Worm (Caenorhabditis elegans) whole organism, mixed stage, embryonic: ENCODE measurements around the gene fbxb-107.
A peak's percentile ranks its signal among the peaks of the same experiment; 100 is the strongest.

ENCODE experiments used
- ceh-43 ChIP-seq: fragments of 200-800 bp; sonication (Bioruptor generic); optimal IDR thresholded peaks from 2 replicates; lab custom pipeline; 2018; ENCODE audit warnings: mild to moderate bottlenecking, missing genetic modification characterization, moderate library complexity, missing compliant biosample characterization
- drap-1 ChIP-seq: fragments of 200-800 bp; sonication (Bioruptor generic); optimal IDR thresholded peaks from 3 replicates; lab custom pipeline; 2018; ENCODE audit warnings: mild to moderate bottlenecking, missing genetic modification characterization, missing compliant biosample characterization
- ham-2 ChIP-seq: fragments of 200-800 bp; sonication (Bioruptor generic); optimal IDR thresholded peaks from 2 replicates; lab custom pipeline; 2018; ENCODE audit warnings: mild to moderate bottlenecking, missing genetic modification characterization, missing compliant biosample characterization
- lin-13 ChIP-seq: fragments of 150-350 bp; optimal IDR thresholded peaks from 2 replicates; lab custom pipeline; 2014; ENCODE audit warnings: missing biosample characterization, missing genetic modification characterization
- nhr-12 ChIP-seq: fragments of 150-350 bp; optimal IDR thresholded peaks from 2 replicates; lab custom pipeline; 2014; ENCODE audit warnings: missing biosample characterization, missing genetic modification characterization
- nhr-237 ChIP-seq: fragments of 150-350 bp; optimal IDR thresholded peaks from 2 replicates; lab custom pipeline; 2014; ENCODE audit warnings: missing biosample characterization, missing genetic modification characterization
- nhr-76 ChIP-seq: sonication (generic microtip); optimal IDR thresholded peaks from 2 replicates; lab custom pipeline; 2017; ENCODE audit warnings: missing biosample characterization, missing genetic modification characterization
- pha-4 ChIP-seq: fragments of 150-350 bp; optimal IDR thresholded peaks from 2 replicates; lab custom pipeline; 2018; ENCODE audit warnings: missing biosample characterization, missing genetic modification reagents, missing genetic modification characterization
- snpc-4 ChIP-seq: fragments of 150-350 bp; optimal IDR thresholded peaks from 2 replicates; lab custom pipeline; 2014; ENCODE audit warnings: missing biosample characterization, missing genetic modification characterization
- tbx-8 ChIP-seq: fragments of 200-800 bp; sonication (Bioruptor generic); optimal IDR thresholded peaks from 2 replicates; lab custom pipeline; 2018; ENCODE audit warnings: mild to moderate bottlenecking, missing genetic modification characterization, moderate library complexity, missing compliant biosample characterization
- unc-39 ChIP-seq: fragments of 150-350 bp; optimal IDR thresholded peaks from 2 replicates; lab custom pipeline; 2014; ENCODE audit warnings: missing biosample characterization, missing genetic modification characterization
- unc-62 ChIP-seq: fragments of 150-350 bp; optimal IDR thresholded peaks from 2 replicates; lab custom pipeline; 2014; ENCODE audit warnings: missing biosample characterization, missing genetic modification reagents, missing genetic modification characterization
- zip-8 ChIP-seq: fragments of 150-350 bp; optimal IDR thresholded peaks from 2 replicates; lab custom pipeline; 2014; ENCODE audit warnings: missing biosample characterization, missing genetic modification characterization
- ztf-11 ChIP-seq: fragments of 150-350 bp; optimal IDR thresholded peaks from 2 replicates; lab custom pipeline; 2014; ENCODE audit warnings: missing biosample characterization, missing genetic modification characterization

ce11 chrII:2747956-2748621 lies 10.5 kb upstream of the fbxb-107 start:
- peak; percentile 73 for TF ChIP-seq unc-62
- TF ChIP-seq ceh-43 (GFP tag; lab: Kevin White, UChicago) = no peak
- no peak for TF ChIP-seq nhr-12
- no peak for TF ChIP-seq drap-1 (GFP tag; lab: Kevin White, UChicago)
- TF ChIP-seq unc-39 = no peak
- no peak for TF ChIP-seq snpc-4 (tag; lab: Kevin White, UChicago)
- no peak for TF ChIP-seq zip-8 (tag; lab: Kevin White, UChicago)
- no peak for TF ChIP-seq nhr-76 (tag; lab: Kevin White, UChicago)
- no peak for TF ChIP-seq nhr-237 (tag; lab: Kevin White, UChicago)
- TF ChIP-seq lin-13 (tag; lab: Kevin White, UChicago) = no peak
- no peak for TF ChIP-seq ham-2 (GFP tag; lab: Kevin White, UChicago)
- TF ChIP-seq ztf-11 (tag; lab: Kevin White, UChicago) = no peak
- no peak for TF ChIP-seq pha-4
- TF ChIP-seq tbx-8 (GFP tag; lab: Kevin White, UChicago) = no peak
